Fruit fly (Drosophila melanogaster) whole organism, pupa: ENCODE results near the gene CNMaR.
A peak's percentile ranks its signal among the peaks of the same experiment; 100 is the strongest.

Source experiments
- CG10348 ChIP-seq: fragments of 200-800 bp; sonication (Bioruptor generic); IDR thresholded peaks from 2 replicates; pipeline ENCODE4 v1.3.6; 2022; ENCODE audit warnings: missing biosample characterization, missing genetic modification characterization
- CG12605 ChIP-seq: fragments of 200-800 bp; sonication (Bioruptor generic); IDR thresholded peaks from 2 replicates; pipeline ENCODE4 v1.3.6; 2022; ENCODE audit warnings: missing biosample characterization, missing genetic modification characterization
- CG13204 ChIP-seq: fragments of 200-800 bp; sonication (Bioruptor generic); optimal IDR thresholded peaks from 2 replicates; lab custom pipeline; 2018; ENCODE audit warnings: missing biosample characterization, mild to moderate bottlenecking, missing genetic modification characterization, moderate library complexity
- CG14655 ChIP-seq: fragments of 200-800 bp; sonication (Bioruptor generic); optimal IDR thresholded peaks from 3 replicates; lab custom pipeline; 2017; ENCODE audit warnings: mild to moderate bottlenecking, missing biosample characterization, missing genetic modification reagents, missing genetic modification characterization
- CG15710 ChIP-seq: fragments of 200-800 bp; sonication (Bioruptor generic); optimal IDR thresholded peaks from 2 replicates; lab custom pipeline; 2018; ENCODE audit warnings: missing biosample characterization, mild to moderate bottlenecking, missing genetic modification characterization, moderate library complexity
- CG17806 ChIP-seq: fragments of 200-800 bp; sonication (Bioruptor generic); optimal IDR thresholded peaks from 2 replicates; lab custom pipeline; 2018; ENCODE audit warnings: missing biosample characterization, mild to moderate bottlenecking, missing genetic modification characterization, moderate library complexity
- CG32121 ChIP-seq: fragments of 200-800 bp; sonication (Bioruptor generic); IDR thresholded peaks from 2 replicates; pipeline ENCODE4 v1.3.6; 2022; ENCODE audit warnings: missing biosample characterization, missing genetic modification characterization
- CG34367 ChIP-seq: fragments of 200-800 bp; sonication (Bioruptor generic); optimal IDR thresholded peaks from 2 replicates; lab custom pipeline; 2018; ENCODE audit warnings: missing biosample characterization, mild to moderate bottlenecking, missing genetic modification characterization
- CG4496 ChIP-seq: fragments of 200-800 bp; sonication (Bioruptor generic); IDR thresholded peaks from 3 replicates; pipeline ENCODE4 v1.3.6; 2022; ENCODE audit warnings: missing biosample characterization, missing genetic modification characterization
- CG8159 ChIP-seq: fragments of 200-800 bp; sonication (Bioruptor generic); optimal IDR thresholded peaks from 3 replicates; lab custom pipeline; 2018; ENCODE audit warnings: missing biosample characterization, mild to moderate bottlenecking, missing genetic modification characterization, moderate library complexity
- CG8301 ChIP-seq: fragments of 200-800 bp; sonication (Bioruptor generic); optimal IDR thresholded peaks from 2 replicates; lab custom pipeline; 2018; ENCODE audit warnings: missing biosample characterization, mild to moderate bottlenecking, missing genetic modification characterization
- CG9948 ChIP-seq: fragments of 200-800 bp; sonication (Bioruptor generic); optimal IDR thresholded peaks from 2 replicates; lab custom pipeline; 2018; ENCODE audit warnings: missing biosample characterization, mild to moderate bottlenecking, missing genetic modification characterization, moderate library complexity
- D1 ChIP-seq: fragments of 200-800 bp; sonication (Bioruptor generic); optimal IDR thresholded peaks from 2 replicates; lab custom pipeline; 2018; ENCODE audit warnings: missing biosample characterization, mild to moderate bottlenecking, missing genetic modification characterization, moderate library complexity
- EcR ChIP-seq: fragments of 200-800 bp; sonication (Bioruptor generic); optimal IDR thresholded peaks from 3 replicates; lab custom pipeline; 2019; ENCODE audit warnings: missing biosample characterization, missing genetic modification characterization, mild to moderate bottlenecking, moderate library complexity, missing genetic modification reagents
- Ets98B ChIP-seq: fragments of 200-800 bp; sonication (Bioruptor generic); IDR thresholded peaks from 2 replicates; pipeline ENCODE4 v1.3.6; 2022; ENCODE audit warnings: missing biosample characterization, missing genetic modification characterization
- Pif1A ChIP-seq: fragments of 200-800 bp; sonication (Bioruptor generic); optimal IDR thresholded peaks from 3 replicates; lab custom pipeline; 2016; ENCODE audit warnings: missing biosample characterization, missing genetic modification characterization
- Pif1B ChIP-seq: fragments of 200-800 bp; sonication (Bioruptor generic); optimal IDR thresholded peaks from 3 replicates; lab custom pipeline; 2016; ENCODE audit warnings: missing biosample characterization, missing genetic modification characterization
- Snoo ChIP-seq: fragments of 200-800 bp; sonication (Bioruptor generic); optimal IDR thresholded peaks from 3 replicates; lab custom pipeline; 2017; ENCODE audit warnings: missing biosample characterization, mild to moderate bottlenecking, missing genetic modification characterization, inconsistent platforms
- fd96Ca ChIP-seq: fragments of 200-800 bp; sonication (Bioruptor generic); IDR thresholded peaks from 3 replicates; pipeline ENCODE4 v1.3.6; 2022; ENCODE audit warnings: missing biosample characterization, missing genetic modification characterization
- gl ChIP-seq: fragments of 200-800 bp; sonication (Bioruptor generic); optimal IDR thresholded peaks from 2 replicates; lab custom pipeline; 2018; ENCODE audit warnings: missing biosample characterization, mild to moderate bottlenecking, missing genetic modification characterization
- rn ChIP-seq: fragments of 200-800 bp; sonication (Bioruptor generic); IDR thresholded peaks from 2 replicates; pipeline ENCODE4 v1.3.6; 2022; ENCODE audit warnings: missing biosample characterization, missing genetic modification characterization

CNMaR gene

DNA sequence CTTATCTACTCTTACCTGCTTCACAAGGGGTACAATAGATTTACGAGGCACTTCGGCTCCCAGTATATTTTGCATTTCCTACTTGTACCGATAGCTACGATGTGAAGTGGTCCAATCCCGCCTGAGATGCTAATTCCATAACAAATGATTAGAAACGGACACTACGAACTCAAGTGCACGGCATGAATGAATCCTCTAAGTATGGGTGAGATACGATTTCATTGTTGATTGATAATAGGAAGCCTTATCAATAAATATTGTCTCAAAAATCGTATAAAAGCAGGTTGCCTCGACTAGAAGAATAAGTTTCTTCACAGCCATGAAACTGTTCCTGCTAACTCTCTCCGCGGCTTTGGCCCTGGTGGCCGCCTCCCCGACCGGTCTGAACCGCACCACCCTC is 3.2 kb upstream of the CNMaR start, which contains the start of gene CG18180:
CG18180 (plus strand) TSS at position 301 of the 400 bp plus-strand sequence.
- TF ChIP-seq CG4496 (GFP tag; lab: Robert Waterston, UW) (no peak), CG15710 (tag; lab: Kevin White, UChicago) (no peak), CG14655 (no peak), Pif1A (GFP tag; lab: Kevin White, UChicago) (no peak), Ets98B (no peak), CG17806 (tag; lab: Kevin White, UChicago) (no peak), CG12605 (GFP tag; lab: Robert Waterston, UW) (no peak), CG9948 (tag; lab: Kevin White, UChicago) (no peak), CG13204 (no peak), CG10348 (GFP tag; lab: Robert Waterston, UW) (no peak), CG32121 (GFP tag; lab: Robert Waterston, UW) (no peak), CG8159 (tag; lab: Kevin White, UChicago) (no peak), rn (no peak), EcR (GFP tag; lab: Kevin White, UChicago) (no peak), Pif1B (GFP tag; lab: Kevin White, UChicago) (no peak), CG8301 (tag; lab: Kevin White, UChicago) (no peak)

dm6 chr3L:9671372-9671771 is 27.5 kb downstream of the CNMaR start:
- no peak for TF ChIP-seq CG15710 (tag; lab: Kevin White, UChicago)
- TF ChIP-seq CG13204: peak; percentile 10
- TF ChIP-seq Pif1B (GFP tag; lab: Kevin White, UChicago): no peak
- TF ChIP-seq CG8301 (tag; lab: Kevin White, UChicago): no peak

dm6 chr3L:9674300-9674699 is 30.4 kb downstream of the CNMaR start:
- no peak for TF ChIP-seq CG32121 (GFP tag; lab: Robert Waterston, UW)
- no peak for TF ChIP-seq Pif1B (GFP tag; lab: Kevin White, UChicago)
- TF ChIP-seq CG8301 (tag; lab: Kevin White, UChicago): no peak
- no peak for TF ChIP-seq CG10348 (GFP tag; lab: Robert Waterston, UW)
- no peak for TF ChIP-seq CG8159 (tag; lab: Kevin White, UChicago)
- no peak for TF ChIP-seq Ets98B
- no peak for TF ChIP-seq CG15710 (tag; lab: Kevin White, UChicago)
- TF ChIP-seq CG4496 (GFP tag; lab: Robert Waterston, UW): no peak
- TF ChIP-seq EcR (GFP tag; lab: Kevin White, UChicago): no peak
- TF ChIP-seq Snoo (tag; lab: Kevin White, UChicago): no peak
- no peak for TF ChIP-seq fd96Ca
- TF ChIP-seq D1: no peak

DNA sequence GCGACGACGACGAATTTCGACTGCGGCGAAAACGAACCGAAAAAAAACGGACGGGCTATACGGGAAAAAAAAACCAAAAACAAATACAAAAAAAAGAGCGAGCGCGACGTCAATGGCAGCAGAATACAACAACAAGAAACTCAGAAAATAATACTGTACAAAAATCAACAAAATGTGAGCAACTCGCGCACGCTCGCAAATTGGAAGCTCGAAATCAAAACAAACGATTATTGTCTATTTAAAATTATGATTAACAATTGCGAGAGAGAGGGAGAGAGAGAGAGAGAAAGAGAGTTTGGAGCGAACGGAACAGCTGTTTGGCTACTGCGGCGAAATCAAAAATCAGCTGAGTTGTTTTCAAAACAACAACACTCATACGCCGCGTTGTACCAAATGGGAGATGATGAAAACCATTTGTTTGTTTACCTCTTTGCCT is 31.6 kb downstream of the CNMaR start:
- TF ChIP-seq Pif1A (GFP tag; lab: Kevin White, UChicago) (peak; percentile 66), CG17806 (tag; lab: Kevin White, UChicago) (no peak), EcR (GFP tag; lab: Kevin White, UChicago) (no peak), Snoo (tag; lab: Kevin White, UChicago) (peak; percentile 84), CG14655 (peak; percentile 55), CG13204 (no peak), CG15710 (tag; lab: Kevin White, UChicago) (no peak), CG8159 (tag; lab: Kevin White, UChicago) (no peak), CG4496 (GFP tag; lab: Robert Waterston, UW) (peak; percentile 88), Ets98B (peak; percentile 79), gl (tag; lab: Kevin White, UChicago) (no peak), fd96Ca (no peak; the same call in 1 of the 3 replicates), Pif1B (GFP tag; lab: Kevin White, UChicago) (peak; percentile 17), CG12605 (GFP tag; lab: Robert Waterston, UW) (peak; percentile 91), CG32121 (GFP tag; lab: Robert Waterston, UW) (peak; percentile 73), CG34367 (tag; lab: Kevin White, UChicago) (no peak), CG8301 (tag; lab: Kevin White, UChicago) (no peak), rn (0 out of 2 replicates have a peak, but pooled peaks have one; percentile 14)

DNA sequence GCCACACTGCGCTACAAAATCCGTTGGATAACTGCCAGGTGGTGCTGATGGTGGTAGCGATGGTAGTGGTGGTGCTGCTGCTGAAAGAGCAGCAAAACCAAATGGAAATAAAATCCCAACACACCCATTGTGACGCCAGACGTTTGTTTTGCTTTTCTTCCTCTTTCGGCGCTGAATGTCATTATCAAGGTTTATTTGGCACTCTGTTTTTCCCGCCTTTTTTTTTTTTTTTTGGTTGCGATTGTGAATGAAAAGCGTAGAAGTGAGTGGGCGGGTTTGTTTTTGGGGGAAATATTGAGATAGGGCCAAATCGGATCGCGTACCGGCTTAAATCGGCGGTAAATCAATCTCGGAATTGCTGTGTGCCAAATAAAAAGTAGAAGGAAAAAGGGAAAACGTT is 33.4 kb downstream of the CNMaR start:
- no peak for TF ChIP-seq CG8301 (tag; lab: Kevin White, UChicago)
- no peak for TF ChIP-seq Pif1A (GFP tag; lab: Kevin White, UChicago)
- no peak for TF ChIP-seq CG14655
- TF ChIP-seq CG34367 (tag; lab: Kevin White, UChicago): no peak
- no peak for TF ChIP-seq D1
- TF ChIP-seq gl (tag; lab: Kevin White, UChicago): no peak
- no peak for TF ChIP-seq CG32121 (GFP tag; lab: Robert Waterston, UW)
- TF ChIP-seq Pif1B (GFP tag; lab: Kevin White, UChicago): no peak
- no peak for TF ChIP-seq CG17806 (tag; lab: Kevin White, UChicago)
- TF ChIP-seq Snoo (tag; lab: Kevin White, UChicago): no peak
- TF ChIP-seq CG9948 (tag; lab: Kevin White, UChicago): no peak
- TF ChIP-seq CG13204: no peak
- TF ChIP-seq CG8159 (tag; lab: Kevin White, UChicago): no peak
- no peak for TF ChIP-seq Ets98B
- no peak for TF ChIP-seq rn
- TF ChIP-seq EcR (GFP tag; lab: Kevin White, UChicago): no peak
- no peak for TF ChIP-seq CG15710 (tag; lab: Kevin White, UChicago)
- no peak for TF ChIP-seq CG12605 (GFP tag; lab: Robert Waterston, UW)

DNA sequence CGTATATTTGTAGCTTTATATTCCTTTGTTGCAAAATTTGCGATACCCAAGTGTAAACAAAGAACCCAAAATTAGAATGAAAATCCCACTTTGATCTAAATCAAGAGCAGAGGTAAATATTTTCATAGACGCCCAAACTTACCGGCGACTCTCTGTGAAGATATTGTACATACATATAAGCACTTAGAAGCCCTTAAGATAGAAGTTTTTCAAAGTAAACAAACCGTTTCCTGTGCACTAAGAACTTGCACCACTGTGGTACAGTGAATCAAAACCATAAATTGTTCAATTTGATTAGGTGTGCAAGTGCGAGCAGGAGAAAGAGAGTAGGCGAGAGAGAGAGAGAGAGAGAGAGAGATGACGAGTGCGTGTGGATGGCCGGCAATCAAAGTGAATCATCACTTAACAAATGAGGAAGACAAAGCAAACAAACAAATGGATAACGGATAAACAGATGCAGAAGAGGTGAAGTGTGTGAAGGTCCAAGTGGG is 34.1 kb downstream of the CNMaR start:
- no peak for TF ChIP-seq rn
- TF ChIP-seq Snoo (tag; lab: Kevin White, UChicago): no peak
- no peak for TF ChIP-seq fd96Ca
- peak; percentile 3 for TF ChIP-seq CG17806 (tag; lab: Kevin White, UChicago)
- peak; percentile 43 for TF ChIP-seq Pif1A (GFP tag; lab: Kevin White, UChicago)
- TF ChIP-seq gl (tag; lab: Kevin White, UChicago): no peak
- TF ChIP-seq D1: no peak
- peak; percentile 85 for TF ChIP-seq EcR (GFP tag; lab: Kevin White, UChicago)
- no peak for TF ChIP-seq Ets98B
- no peak for TF ChIP-seq CG4496 (GFP tag; lab: Robert Waterston, UW)
- peak; percentile 16 for TF ChIP-seq CG8301 (tag; lab: Kevin White, UChicago)
- TF ChIP-seq CG15710 (tag; lab: Kevin White, UChicago): no peak
- peak; percentile 20 for TF ChIP-seq Pif1B (GFP tag; lab: Kevin White, UChicago)
